Worm (Caenorhabditis elegans) whole organism, young adult: ENCODE measurements around the gene sulp-4.

Experiments used
- B0035.1 ChIP-seq: sonication (generic microtip); optimal IDR thresholded peaks from 2 replicates; lab custom pipeline; 2016; ENCODE audit warnings: missing genetic modification characterization, mild to moderate bottlenecking, missing compliant biosample characterization, missing genotype, missing genetic modification reagents
- D2030.7 ChIP-seq: fragments of 200-800 bp; sonication (Bioruptor generic); IDR thresholded peaks from 2 replicates; pipeline ENCODE4 v1.3.6; 2022; ENCODE audit warnings: missing genetic modification reagents, missing genetic modification characterization, missing compliant biosample characterization
- akir-1 ChIP-seq: fragments of 200-800 bp; sonication (Bioruptor generic); optimal IDR thresholded peaks from 2 replicates; lab custom pipeline; 2018; ENCODE audit warnings: mild to moderate bottlenecking, missing genetic modification characterization, moderate library complexity, missing compliant biosample characterization
- aptf-3 ChIP-seq: fragments of 200-800 bp; sonication (Bioruptor generic); IDR thresholded peaks from 2 replicates; pipeline ENCODE4 v1.3.6; 2022; ENCODE audit warnings: missing genetic modification characterization, missing compliant biosample characterization
- atf-7 ChIP-seq: sonication (generic microtip); optimal IDR thresholded peaks from 2 replicates; lab custom pipeline; 2017; ENCODE audit warnings: mild to moderate bottlenecking, missing genetic modification characterization, missing compliant biosample characterization
- die-1 ChIP-seq: sonication (generic microtip); optimal IDR thresholded peaks from 2 replicates; lab custom pipeline; 2016; ENCODE audit warnings: missing genotype, mild to moderate bottlenecking, missing genetic modification characterization, missing compliant biosample characterization
- pbrm-1 ChIP-seq: fragments of 200-800 bp; sonication (Bioruptor generic); IDR thresholded peaks from 2 replicates; pipeline ENCODE4 v1.3.6; 2022; ENCODE audit warnings: missing genetic modification reagents, missing genetic modification characterization, missing compliant biosample characterization
- snpc-1.3 ChIP-seq: sonication (generic microtip); optimal IDR thresholded peaks from 2 replicates; lab custom pipeline; 2017; ENCODE audit warnings: missing genetic modification characterization, mild to moderate bottlenecking, missing compliant biosample characterization, antibody characterized with exemption, moderate library complexity, missing genotype, missing genetic modification reagents; ENCODE audit not compliant: insufficient read depth
- sptf-2 ChIP-seq: fragments of 200-800 bp; sonication (Bioruptor generic); optimal IDR thresholded peaks from 2 replicates; lab custom pipeline; 2018; ENCODE audit warnings: mild to moderate bottlenecking, missing genetic modification characterization, missing compliant biosample characterization
- unc-130 ChIP-seq: sonication (generic microtip); optimal IDR thresholded peaks from 2 replicates; lab custom pipeline; 2016; ENCODE audit warnings: missing genetic modification reagents, missing genetic modification characterization, missing compliant biosample characterization
- unc-62 ChIP-seq: fragments of 150-350 bp; optimal IDR thresholded peaks from 2 replicates; lab custom pipeline; 2014; ENCODE audit warnings: missing biosample characterization, missing genetic modification reagents, missing genetic modification characterization

ce11 chrV:11905977-11906376, 30.8 kb downstream of the sulp-4 start:
- TF ChIP-seq B0035.1 (tag; lab: Kevin White, UChicago) (no peak), snpc-1.3 (tag; lab: Kevin White, UChicago) (no peak), atf-7 (tag; lab: Kevin White, UChicago) (no peak), die-1 (tag; lab: Kevin White, UChicago) (no peak), aptf-3 (no peak), akir-1 (GFP tag; lab: Kevin White, UChicago) (no peak), D2030.7 (no peak), unc-62 (GFP tag; lab: Kevin White, UChicago) (no peak), unc-130 (GFP tag; lab: Kevin White, UChicago) (no peak), pbrm-1 (GFP tag; lab: Robert Waterston, UW) (no peak), sptf-2 (GFP tag; lab: Kevin White, UChicago) (no peak)
